Worm (Caenorhabditis elegans): Measurements from ENCODE around the gene ZK354.9.
"Not testable (repeated sequence)": the region's sequence is repeated elsewhere in the genome, so short reads cannot be mapped to it uniquely, and the experiment has no call there.

ZK354.9 gene

DNA sequence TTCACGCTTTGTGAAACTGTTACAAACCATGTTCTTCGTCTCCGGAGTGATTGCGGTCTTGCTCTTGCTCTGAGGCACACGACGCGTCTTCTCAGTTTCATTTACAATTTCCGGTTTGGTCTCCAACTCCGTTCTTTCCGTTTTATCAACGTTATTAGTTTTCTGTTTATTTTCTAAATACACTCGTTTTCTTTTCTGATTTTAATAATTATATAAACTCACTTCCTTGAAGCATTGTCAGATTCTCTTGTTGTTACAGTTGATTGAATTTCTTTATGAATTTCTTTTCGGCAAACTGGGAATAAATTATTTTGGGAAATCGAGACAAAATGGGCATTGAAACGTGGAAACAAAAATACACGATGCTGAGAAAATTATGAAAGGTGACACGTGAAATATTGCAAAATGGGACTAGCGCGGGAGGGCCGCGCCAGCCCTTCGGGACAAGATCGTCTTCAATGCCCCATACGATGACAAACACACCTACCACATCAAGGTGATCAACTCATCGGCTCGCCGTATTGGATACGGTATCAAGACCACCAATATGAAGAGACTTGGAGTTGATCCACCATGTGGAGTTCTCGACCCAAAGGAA lies at the start of gene ZK354.9, which contains the start of gene msp-58:
Gene ZK354.9 (minus strand): TSS at position 101 of the 598 bp plus-strand sequence.
Gene msp-58 (plus strand): TSS at position 548 of the 598 bp plus-strand sequence.
- TF ChIP-seq pha-2, Y22D7AL.16, unc-42 (tag; optimal IDR thresholded peaks at IDR 0.05): not testable (repeated sequence)

DNA sequence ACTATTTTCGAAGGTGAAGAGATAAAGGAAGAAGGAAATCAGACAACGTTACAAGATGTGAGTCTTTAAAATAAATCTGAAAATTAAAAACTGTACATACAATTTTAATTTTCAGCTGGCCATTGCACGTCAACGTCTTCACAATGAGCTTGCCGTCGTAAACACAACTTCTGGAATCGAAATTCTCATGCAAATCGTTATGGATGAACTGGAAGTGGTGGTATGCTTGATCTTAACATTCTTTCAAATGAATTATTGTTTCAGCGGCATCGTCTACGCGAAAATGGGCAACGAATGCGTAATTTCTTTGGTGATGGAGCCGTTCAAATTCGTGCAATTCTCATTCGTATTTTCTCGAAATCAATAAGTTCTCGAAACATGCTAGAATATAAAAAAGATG lies 46.6 kb upstream of the ZK354.9 start:
- TF ChIP-seq hlh-13 (GFP tag; optimal IDR thresholded peaks at IDR 0.05) (no peak), K09A11.1 (tag; optimal IDR thresholded peaks at IDR 0.05; ENCODE audit: insufficient read depth) (no peak), K02D7.2 (tag; optimal IDR thresholded peaks at IDR 0.05) (no peak), lin-11 (tag; optimal IDR thresholded peaks at IDR 0.05) (no peak), ets-4 (tag; optimal IDR thresholded peaks at IDR 0.05) (no peak), tbx-2 (tag; optimal IDR thresholded peaks at IDR 0.05) (no peak), nhr-11 (tag; optimal IDR thresholded peaks at IDR 0.05) (no peak)

DNA sequence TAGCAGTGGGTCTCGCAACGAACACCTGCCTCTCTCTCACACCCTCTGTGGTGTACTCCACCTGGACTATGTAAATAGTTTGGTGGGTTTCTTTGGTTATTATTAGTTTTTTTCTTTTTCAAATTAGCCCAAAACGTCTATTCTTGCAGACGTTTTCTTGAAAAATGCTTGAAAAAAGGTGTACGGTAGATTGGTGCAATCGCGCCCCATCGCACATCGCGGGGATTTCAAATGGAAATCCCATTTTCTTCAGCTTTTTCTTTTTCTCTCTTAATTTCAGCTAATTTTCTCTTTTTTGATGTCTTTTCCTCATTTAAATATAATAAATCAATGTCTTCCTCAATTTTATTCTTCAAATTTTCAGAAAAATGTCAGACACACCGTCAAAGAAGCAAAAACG lies 46.2 kb upstream of the ZK354.9 start, which contains the start of gene Y4C6B.1:
Gene Y4C6B.1 (plus strand): TSS at position 365 of the 400 bp plus-strand sequence.
- no peak for TF ChIP-seq hlh-15 (tag; optimal IDR thresholded peaks at IDR 0.05)
- no peak for TF ChIP-seq ceh-2 (tag; optimal IDR thresholded peaks at IDR 0.05)
- TF ChIP-seq ceh-31 (tag; optimal IDR thresholded peaks at IDR 0.05) = no peak
- TF ChIP-seq ttx-3 (tag; optimal IDR thresholded peaks at IDR 0.05) = peak; percentile 24
- TF ChIP-seq tbx-7 (tag; optimal IDR thresholded peaks at IDR 0.05) = no peak
- peak; percentile 17 for TF ChIP-seq tbx-2 (tag; optimal IDR thresholded peaks at IDR 0.05)
- TF ChIP-seq F13H6.1 (tag; optimal IDR thresholded peaks at IDR 0.05) = no peak

DNA sequence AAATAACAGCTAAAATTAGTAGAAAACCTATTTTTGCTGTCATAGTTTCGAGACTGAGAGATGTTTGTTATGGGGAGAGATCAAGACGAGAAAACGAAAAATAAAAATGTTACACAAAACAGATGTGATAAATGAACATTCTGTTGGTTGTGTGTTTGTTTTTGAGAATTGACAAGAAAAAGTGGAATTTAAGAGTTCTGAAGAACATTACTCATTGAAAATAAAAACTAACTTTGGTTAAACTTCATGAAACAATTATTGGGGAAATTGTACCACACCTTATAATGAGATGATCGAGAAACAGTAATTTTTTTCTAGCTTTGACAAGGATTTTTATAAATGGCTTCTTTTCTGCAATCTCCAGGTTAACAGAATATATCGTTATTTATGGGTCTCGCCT lies 45.4 kb upstream of the ZK354.9 start, which contains the start of gene Y4C6B.7:
Gene Y4C6B.7 (minus strand): TSS at position 101 of the 400 bp plus-strand sequence.
- no peak for TF ChIP-seq gmeb-2 (tag; optimal IDR thresholded peaks at IDR 0.05)
- no peak for TF ChIP-seq syd-9 (tag; optimal IDR thresholded peaks at IDR 0.05)
- no peak for TF ChIP-seq ceh-2 (tag; optimal IDR thresholded peaks at IDR 0.05)
- no peak for TF ChIP-seq hlh-6 (tag; optimal IDR thresholded peaks at IDR 0.05)
- no peak for TF ChIP-seq pqm-1 (tag; optimal IDR thresholded peaks at IDR 0.05)
- no peak for TF ChIP-seq C38D4.7 (GFP tag; optimal IDR thresholded peaks at IDR 0.05)
- no peak for TF ChIP-seq lin-11 (tag; optimal IDR thresholded peaks at IDR 0.05)
- no peak for TF ChIP-seq pax-1 (tag; optimal IDR thresholded peaks at IDR 0.05)

DNA sequence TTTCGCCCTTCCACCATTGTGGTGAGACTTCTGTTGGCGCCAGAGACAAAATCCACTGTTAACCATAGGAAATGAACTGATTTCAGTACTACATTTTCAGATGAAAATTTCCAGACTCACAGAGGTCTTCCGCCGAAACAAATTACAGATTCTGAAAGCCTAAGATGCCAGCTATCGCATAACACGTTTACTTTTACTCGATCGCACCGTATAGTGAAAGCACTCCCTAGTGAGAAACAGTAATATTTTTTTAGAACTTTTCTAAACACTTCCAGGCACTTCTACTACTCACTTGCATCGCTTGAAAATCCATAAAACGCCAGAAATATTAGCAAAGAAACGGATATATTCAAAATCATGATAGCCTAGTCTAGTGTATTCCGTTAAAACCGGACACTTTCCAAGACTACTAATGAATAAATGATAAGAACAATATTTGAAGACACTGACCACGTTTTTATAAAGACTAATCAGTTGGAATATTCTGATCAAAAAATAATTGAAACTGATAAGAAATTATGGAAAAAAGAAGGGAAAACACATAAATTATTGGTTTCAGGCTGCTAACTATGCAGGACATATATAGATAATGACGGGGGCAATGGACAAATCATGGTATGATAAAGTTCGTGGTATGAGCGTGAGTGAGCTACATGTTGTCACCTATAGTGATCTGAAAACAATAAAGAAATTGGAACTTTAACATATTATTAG lies 42.7 kb upstream of the ZK354.9 start, which contains the start of gene gba-4:
Gene gba-4 (minus strand): TSS at position 418 of the 714 bp plus-strand sequence.
- not testable (repeated sequence) for TF ChIP-seq Y22D7AL.16, ttx-3, lin-11 (tag; optimal IDR thresholded peaks at IDR 0.05)

DNA sequence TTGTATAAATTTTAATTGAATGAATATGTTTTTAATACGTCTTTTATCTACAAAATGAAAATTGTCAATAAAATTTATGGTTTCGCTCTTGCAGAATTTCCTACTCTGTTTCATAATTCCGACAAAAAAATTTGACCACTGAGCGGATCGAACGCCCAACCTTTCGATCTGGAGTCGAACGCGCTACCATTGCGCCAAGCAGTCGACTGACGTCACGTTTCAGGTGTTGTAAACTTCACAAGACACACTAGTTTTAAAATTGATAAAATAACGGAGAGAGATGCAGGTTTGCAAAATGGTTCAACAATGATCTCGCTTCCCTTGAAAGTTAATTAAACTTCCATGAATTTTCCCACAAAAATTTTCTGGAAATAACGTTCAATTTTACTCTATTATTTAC lies 36.2 kb upstream of the ZK354.9 start:
- TF ChIP-seq ceh-30 (tag; optimal IDR thresholded peaks at IDR 0.05) = no peak
- no peak for TF ChIP-seq eyg-1 (tag; optimal IDR thresholded peaks at IDR 0.05)
- TF ChIP-seq pqm-1 (tag; optimal IDR thresholded peaks at IDR 0.05) = no peak
- no peak for TF ChIP-seq ceh-34 (tag; optimal IDR thresholded peaks at IDR 0.05)
- no peak for TF ChIP-seq madf-2 (tag; optimal IDR thresholded peaks at IDR 0.05)
- no peak for TF ChIP-seq pha-2 (tag; optimal IDR thresholded peaks at IDR 0.05)
- TF ChIP-seq zip-5 (tag; optimal IDR thresholded peaks at IDR 0.05) = no peak
- TF ChIP-seq ztf-16 (tag; optimal IDR thresholded peaks at IDR 0.05) = no peak
- TF ChIP-seq hlh-15 (tag; optimal IDR thresholded peaks at IDR 0.05) = no peak
- no peak for TF ChIP-seq ceh-18 (tag; optimal IDR thresholded peaks at IDR 0.05)
- no peak for TF ChIP-seq hlh-13 (GFP tag; optimal IDR thresholded peaks at IDR 0.05)
